Worm (Caenorhabditis elegans) whole organism, young adult: ENCODE measurements around the gene F54D5.2.

ENCODE experiments used
- C06A6.2 ChIP-seq: fragments of 200-800 bp; sonication (Bioruptor generic); conservative IDR thresholded peaks from 2 replicates; pipeline ENCODE4 v1.3.6; 2022; ENCODE audit warnings: missing genetic modification characterization, missing compliant biosample characterization
- F10E7.11 ChIP-seq: sonication (generic microtip); optimal IDR thresholded peaks from 2 replicates; lab custom pipeline; 2017; ENCODE audit warnings: mild to moderate bottlenecking, missing genetic modification characterization, moderate library complexity, missing compliant biosample characterization
- F22D6.2 ChIP-seq: sonication (generic microtip); optimal IDR thresholded peaks from 2 replicates; lab custom pipeline; 2016; ENCODE audit warnings: mild to moderate bottlenecking, missing genetic modification characterization, missing compliant biosample characterization
- F39B2.1 ChIP-seq: fragments of 200-800 bp; sonication (Bioruptor generic); IDR thresholded peaks from 2 replicates; pipeline ENCODE4 v1.3.6; 2022; ENCODE audit warnings: missing genetic modification reagents, missing genetic modification characterization, missing compliant biosample characterization
- F52B5.7 ChIP-seq: sonication (generic microtip); optimal IDR thresholded peaks from 2 replicates; lab custom pipeline; 2016; ENCODE audit warnings: mild to moderate bottlenecking, missing genetic modification characterization, missing compliant biosample characterization
- F57C9.4 ChIP-seq: sonication (generic microtip); optimal IDR thresholded peaks from 2 replicates; lab custom pipeline; 2017; ENCODE audit warnings: mild to moderate bottlenecking, missing genetic modification characterization, missing compliant biosample characterization
- Y53F4B.3 ChIP-seq: fragments of 200-800 bp; sonication (Bioruptor generic); IDR thresholded peaks from 2 replicates; pipeline ENCODE4 v1.3.6; 2022; ENCODE audit warnings: missing genetic modification reagents, missing genetic modification characterization, missing compliant biosample characterization
- Y53G8AR.9 ChIP-seq: fragments of 200-800 bp; sonication (Bioruptor generic); conservative IDR thresholded peaks from 2 replicates; pipeline ENCODE4 v1.3.6; 2022; ENCODE audit warnings: missing genetic modification reagents, missing genetic modification characterization, missing compliant biosample characterization
- Y56A3A.18 ChIP-seq: fragments of 200-800 bp; sonication (Bioruptor generic); IDR thresholded peaks from 2 replicates; pipeline ENCODE4 v1.3.6; 2022; ENCODE audit warnings: missing genetic modification reagents, missing genetic modification characterization, missing compliant biosample characterization
- Y95B8A.8 ChIP-seq: fragments of 200-800 bp; sonication (Bioruptor generic); IDR thresholded peaks from 2 replicates; pipeline ENCODE4 v1.3.6; 2022; ENCODE audit warnings: missing genetic modification reagents, missing genetic modification characterization, missing compliant biosample characterization
- athp-1 ChIP-seq: sonication (generic microtip); optimal IDR thresholded peaks from 2 replicates; lab custom pipeline; 2017; ENCODE audit warnings: mild to moderate bottlenecking, missing genetic modification characterization, missing compliant biosample characterization
- attf-3 ChIP-seq: fragments of 200-800 bp; sonication (Bioruptor generic); conservative IDR thresholded peaks from 2 replicates; pipeline ENCODE4 v1.3.6; 2022; ENCODE audit warnings: missing genetic modification reagents, missing genetic modification characterization, missing compliant biosample characterization
- bed-1 ChIP-seq: fragments of 200-800 bp; sonication (Bioruptor generic); IDR thresholded peaks from 2 replicates; pipeline ENCODE4 v1.3.6; 2022; ENCODE audit warnings: missing genetic modification reagents, missing genetic modification characterization, missing compliant biosample characterization
- bed-2 ChIP-seq: fragments of 200-800 bp; sonication (Bioruptor generic); IDR thresholded peaks from 2 replicates; pipeline ENCODE4 v1.3.6; 2022; ENCODE audit warnings: missing genetic modification reagents, missing genetic modification characterization, missing compliant biosample characterization
- ceh-27 ChIP-seq: fragments of 200-800 bp; sonication (Bioruptor generic); optimal IDR thresholded peaks from 2 replicates; lab custom pipeline; 2018; ENCODE audit warnings: mild to moderate bottlenecking, missing genetic modification characterization, moderate library complexity, missing compliant biosample characterization
- ceh-58 ChIP-seq: fragments of 200-800 bp; sonication (Bioruptor generic); IDR thresholded peaks from 2 replicates; pipeline ENCODE4 v1.3.6; 2022; ENCODE audit warnings: missing genetic modification characterization, missing compliant biosample characterization
- chd-7 ChIP-seq: sonication (generic microtip); optimal IDR thresholded peaks from 2 replicates; lab custom pipeline; 2016; ENCODE audit warnings: mild to moderate bottlenecking, missing genetic modification characterization, moderate library complexity, missing compliant biosample characterization
- die-1 ChIP-seq: sonication (generic microtip); optimal IDR thresholded peaks from 2 replicates; lab custom pipeline; 2016; ENCODE audit warnings: missing genotype, mild to moderate bottlenecking, missing genetic modification characterization, missing compliant biosample characterization
- dpl-1 ChIP-seq: fragments of 150-350 bp; optimal IDR thresholded peaks from 2 replicates; lab custom pipeline; 2014; ENCODE audit warnings: missing biosample characterization, missing genetic modification reagents, missing genetic modification characterization
- efl-1 ChIP-seq: fragments of 150-350 bp; optimal IDR thresholded peaks from 2 replicates; lab custom pipeline; 2014; ENCODE audit warnings: missing biosample characterization, missing genetic modification reagents, missing genetic modification characterization
- egrh-3 ChIP-seq: fragments of 200-800 bp; sonication (Bioruptor generic); IDR thresholded peaks from 2 replicates; pipeline ENCODE4 v1.3.6; 2022; ENCODE audit warnings: missing genetic modification reagents, missing genetic modification characterization, missing compliant biosample characterization
- ets-4 ChIP-seq: fragments of 200-800 bp; sonication (Bioruptor generic); optimal IDR thresholded peaks from 2 replicates; lab custom pipeline; 2018; ENCODE audit warnings: mild to moderate bottlenecking, missing genetic modification characterization, missing compliant biosample characterization
- fkh-3 ChIP-seq: sonication (generic microtip); optimal IDR thresholded peaks from 2 replicates; lab custom pipeline; 2016; ENCODE audit warnings: mild to moderate bottlenecking, missing genetic modification characterization, missing compliant biosample characterization
- hlh-26 ChIP-seq: fragments of 200-800 bp; sonication (Bioruptor generic); conservative IDR thresholded peaks from 2 replicates; pipeline ENCODE4 v1.3.6; 2022; ENCODE audit warnings: missing genetic modification reagents, missing genetic modification characterization, missing compliant biosample characterization
- lag-1 ChIP-seq: fragments of 200-800 bp; sonication (Bioruptor generic); IDR thresholded peaks from 2 replicates; pipeline ENCODE4 v1.3.6; 2022; ENCODE audit warnings: missing genetic modification reagents, missing genetic modification characterization, missing compliant biosample characterization
- lin-26 ChIP-seq: fragments of 200-800 bp; sonication (Bioruptor generic); IDR thresholded peaks from 2 replicates; pipeline ENCODE4 v1.3.6; 2022; ENCODE audit warnings: missing genetic modification reagents, missing genetic modification characterization, missing compliant biosample characterization
- lin-40 ChIP-seq: sonication (generic microtip); optimal IDR thresholded peaks from 2 replicates; lab custom pipeline; 2016; ENCODE audit warnings: missing genetic modification characterization, mild to moderate bottlenecking, missing compliant biosample characterization, missing genotype, missing genetic modification reagents
- lir-1 ChIP-seq: fragments of 200-800 bp; sonication (Bioruptor generic); conservative IDR thresholded peaks from 2 replicates; pipeline ENCODE4 v1.3.6; 2022; ENCODE audit warnings: missing genetic modification reagents, missing genetic modification characterization, missing compliant biosample characterization
- madf-10 ChIP-seq: sonication (generic microtip); optimal IDR thresholded peaks from 2 replicates; lab custom pipeline; 2016; ENCODE audit warnings: mild to moderate bottlenecking, missing genetic modification characterization, missing compliant biosample characterization
- nfya-1 ChIP-seq: sonication (generic microtip); optimal IDR thresholded peaks from 2 replicates; lab custom pipeline; 2017; ENCODE audit warnings: antibody characterized with exemption, missing compliant biosample characterization, missing genetic modification characterization, borderline replicate concordance; ENCODE audit not compliant: insufficient read depth
- nfya-2 ChIP-seq: fragments of 200-800 bp; sonication (Bioruptor generic); IDR thresholded peaks from 2 replicates; pipeline ENCODE4 v1.3.6; 2022; ENCODE audit warnings: missing genetic modification reagents, missing genetic modification characterization, missing compliant biosample characterization
- nhr-179 ChIP-seq: sonication (generic microtip); optimal IDR thresholded peaks from 2 replicates; lab custom pipeline; 2016; ENCODE audit warnings: mild to moderate bottlenecking, missing genetic modification characterization, missing compliant biosample characterization
- nhr-27 ChIP-seq: fragments of 200-800 bp; sonication (Bioruptor generic); optimal IDR thresholded peaks from 2 replicates; lab custom pipeline; 2018; ENCODE audit warnings: mild to moderate bottlenecking, missing genetic modification characterization, moderate library complexity, missing compliant biosample characterization
- nhr-80 ChIP-seq: sonication (generic microtip); optimal IDR thresholded peaks from 2 replicates; lab custom pipeline; 2016; ENCODE audit warnings: missing genetic modification characterization, missing compliant biosample characterization
- nhr-90 ChIP-seq: sonication (generic microtip); optimal IDR thresholded peaks from 2 replicates; lab custom pipeline; 2016; ENCODE audit warnings: missing genotype, mild to moderate bottlenecking, missing genetic modification characterization, missing compliant biosample characterization
- pbrm-1 ChIP-seq: fragments of 200-800 bp; sonication (Bioruptor generic); IDR thresholded peaks from 2 replicates; pipeline ENCODE4 v1.3.6; 2022; ENCODE audit warnings: missing genetic modification reagents, missing genetic modification characterization, missing compliant biosample characterization
- pha-4 ChIP-seq: fragments of 150-350 bp; sonication (generic microtip); optimal IDR thresholded peaks from 2 replicates; lab custom pipeline; 2014; ENCODE audit warnings: missing biosample characterization, missing genetic modification reagents, missing genetic modification characterization
- rec-8 ChIP-seq, 2 experiments: sonication (generic microtip); optimal IDR thresholded peaks; 2 replicates each; lab custom pipeline; 2016; ENCODE audit warnings: mild to moderate bottlenecking in 2 of 2, missing genetic modification characterization in 2 of 2, missing genetic modification reagents in 2 of 2, missing genotype in 2 of 2, missing biosample characterization in 1 of 2, missing compliant biosample characterization in 1 of 2, moderate library complexity in 1 of 2
- rpc-1 ChIP-seq, 2 experiments: fragments of 150-350 bp in 1 of 2; sonication (generic microtip) in 1 of 2; optimal IDR thresholded peaks; 2 replicates each; lab custom pipeline; 2014 to 2018; ENCODE audit warnings: missing biosample characterization in 1 of 2, missing genetic modification characterization in 1 of 2, missing genetic modification reagents in 1 of 2, missing genotype in 1 of 2
- sea-2 ChIP-seq: fragments of 200-800 bp; sonication (Bioruptor generic); IDR thresholded peaks from 2 replicates; pipeline ENCODE4 v1.3.6; 2022; ENCODE audit warnings: missing genetic modification characterization, missing compliant biosample characterization
- snpc-1.3 ChIP-seq: sonication (generic microtip); optimal IDR thresholded peaks from 2 replicates; lab custom pipeline; 2017; ENCODE audit warnings: missing genetic modification characterization, mild to moderate bottlenecking, missing compliant biosample characterization, antibody characterized with exemption, moderate library complexity, missing genotype, missing genetic modification reagents; ENCODE audit not compliant: insufficient read depth
- somi-1 ChIP-seq: fragments of 200-800 bp; sonication (Bioruptor generic); optimal IDR thresholded peaks from 2 replicates; lab custom pipeline; 2018; ENCODE audit warnings: mild to moderate bottlenecking, missing genetic modification characterization, missing compliant biosample characterization
- xnd-1 ChIP-seq: sonication (generic microtip); optimal IDR thresholded peaks from 2 replicates; lab custom pipeline; 2016; ENCODE audit warnings: missing genotype, missing genetic modification reagents, missing genetic modification characterization, missing compliant biosample characterization
- ztf-18 ChIP-seq: sonication (generic microtip); optimal IDR thresholded peaks from 2 replicates; lab custom pipeline; 2016; ENCODE audit warnings: missing genotype, mild to moderate bottlenecking, missing genetic modification characterization, missing compliant biosample characterization
- ztf-26 ChIP-seq: sonication (generic microtip); optimal IDR thresholded peaks from 2 replicates; lab custom pipeline; 2017; ENCODE audit warnings: missing genetic modification characterization, missing compliant biosample characterization
- ztf-28 ChIP-seq: fragments of 200-800 bp; sonication (Bioruptor generic); IDR thresholded peaks from 2 replicates; pipeline ENCODE4 v1.3.6; 2022; ENCODE audit warnings: missing genetic modification reagents, missing genetic modification characterization, missing compliant biosample characterization
- ztf-6 ChIP-seq: fragments of 200-800 bp; sonication (Bioruptor generic); IDR thresholded peaks from 2 replicates; pipeline ENCODE4 v1.3.6; 2022; ENCODE audit warnings: missing genetic modification reagents, missing genetic modification characterization, missing compliant biosample characterization

The F54D5.2 gene

DNA sequence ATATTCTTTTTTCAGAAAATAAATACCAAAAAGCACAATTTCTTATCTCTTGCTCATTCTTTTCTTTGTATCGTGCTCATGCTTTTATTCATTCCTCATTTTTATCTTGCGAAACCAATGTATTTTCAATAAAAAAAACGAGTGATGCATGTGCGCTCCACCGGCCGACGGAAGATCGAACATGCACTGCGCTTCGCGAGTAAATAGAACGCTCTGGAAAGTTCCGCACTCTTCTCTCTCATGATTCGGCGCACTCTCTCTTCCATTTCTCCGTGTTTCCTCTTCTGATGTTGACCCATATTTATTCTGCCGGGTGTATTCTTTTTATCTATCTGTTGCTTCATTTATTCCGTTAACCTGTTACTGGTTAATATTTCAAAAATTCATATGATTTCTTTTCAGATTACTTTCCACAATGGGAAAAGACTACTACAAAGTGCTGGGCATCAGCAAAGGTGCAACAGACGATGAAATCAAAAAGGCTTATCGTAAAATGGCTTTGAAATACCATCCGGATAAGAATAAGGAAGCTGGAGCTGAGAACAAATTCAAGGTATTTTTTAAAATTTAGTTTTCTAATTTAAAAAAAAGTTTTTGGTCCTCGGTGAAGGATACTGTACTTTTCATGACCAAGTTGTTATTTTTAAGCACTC lies 27.6 kb upstream of the F54D5.2 start, which contains the start of gene dnj-13 (continued):
- TF ChIP-seq nfya-2: no peak
- TF ChIP-seq F10E7.11 (tag; lab: Kevin White, UChicago): peak; percentile 94
- TF ChIP-seq nhr-80 (tag; lab: Kevin White, UChicago): peak; percentile 45
- peak; percentile 98 for TF ChIP-seq pbrm-1
- TF ChIP-seq lin-26 (GFP tag; lab: Robert Waterston, UW): peak; percentile 75
- TF ChIP-seq die-1 (tag; lab: Kevin White, UChicago): peak; percentile 52
- TF ChIP-seq efl-1 (GFP tag; lab: Kevin White, UChicago): peak; percentile 54
- no peak for TF ChIP-seq lag-1
- TF ChIP-seq bed-1 (GFP tag; lab: Robert Waterston, UW): no peak
- peak; percentile 49 for TF ChIP-seq nhr-90 (tag; lab: Kevin White, UChicago)
- peak; percentile 95 for TF ChIP-seq F52B5.7 (tag; lab: Kevin White, UChicago)
- TF ChIP-seq fkh-3: peak; percentile 76
- peak; percentile 43; the same call in 1 of the 2 replicates for TF ChIP-seq bed-2 (GFP tag; lab: Robert Waterston, UW)
- peak; percentile 41 for TF ChIP-seq pha-4 (tag; lab: Kevin White, UChicago)
- no peak for TF ChIP-seq xnd-1 (tag; lab: Kevin White, UChicago)
- peak; percentile 36; the same call in 1 of the 2 replicates for TF ChIP-seq Y53F4B.3
- peak; percentile 82 for TF ChIP-seq Y56A3A.18 (GFP tag; lab: Robert Waterston, UW)
- TF ChIP-seq nhr-27 (tag; lab: Kevin White, UChicago): peak; percentile 93
- peak; percentile 98 for TF ChIP-seq lin-40
- peak; percentile 89 for TF ChIP-seq C06A6.2 (GFP tag; lab: Robert Waterston, UW)
- peak; percentile 83; the same call in 1 of the 2 replicates for TF ChIP-seq ztf-28 (GFP tag; lab: Robert Waterston, UW)
- TF ChIP-seq rpc-1 (optimal IDR thresholded peaks at IDR 0.05; lab: Kevin White, UChicago): peak; percentile 79
- TF ChIP-seq rpc-1 (tag; optimal IDR thresholded peaks at IDR 0.05; lab: Kevin White, UChicago): no peak
- TF ChIP-seq ztf-26 (tag; lab: Kevin White, UChicago): peak; percentile 96
- TF ChIP-seq nfya-1 (tag; lab: Kevin White, UChicago): no peak
- TF ChIP-seq athp-1 (tag; lab: Kevin White, UChicago): peak; percentile 97
- no peak for TF ChIP-seq ets-4 (GFP tag; lab: Kevin White, UChicago)
- no peak for TF ChIP-seq rec-8 (tag; optimal IDR thresholded peaks at IDR 0.05; lab: Kevin White, UChicago)
- TF ChIP-seq F22D6.2 (tag; lab: Kevin White, UChicago): peak; percentile 81
- 0 out of 2 replicates have a peak, but pooled peaks have one; percentile 81 for TF ChIP-seq ceh-58
- TF ChIP-seq ztf-18 (tag; lab: Kevin White, UChicago): peak; percentile 60
- TF ChIP-seq ceh-27 (GFP tag; lab: Kevin White, UChicago): peak; percentile 97
- TF ChIP-seq ztf-6 (GFP tag; lab: Robert Waterston, UW): no peak
- peak; percentile 93 for TF ChIP-seq F39B2.1 (GFP tag; lab: Robert Waterston, UW)
- no peak for TF ChIP-seq F57C9.4
- peak; percentile 54 for TF ChIP-seq egrh-3
- peak; percentile 95 for TF ChIP-seq Y95B8A.8 (GFP tag; lab: Robert Waterston, UW)
- TF ChIP-seq dpl-1 (GFP tag; lab: Kevin White, UChicago): peak; percentile 6
- peak; percentile 98 for TF ChIP-seq Y53G8AR.9 (GFP tag; lab: Robert Waterston, UW)
- peak; percentile 90 for TF ChIP-seq somi-1
- TF ChIP-seq madf-10 (tag; lab: Kevin White, UChicago): peak; percentile 77
- TF ChIP-seq chd-7: peak; percentile 98
- TF ChIP-seq nhr-179 (tag; lab: Kevin White, UChicago): no peak
- TF ChIP-seq sea-2 (GFP tag; lab: Robert Waterston, UW): peak; percentile 88
- TF ChIP-seq attf-3 (GFP tag; lab: Robert Waterston, UW): peak; percentile 80
- TF ChIP-seq hlh-26 (GFP tag; lab: Robert Waterston, UW): no peak
- TF ChIP-seq snpc-1.3 (tag; lab: Kevin White, UChicago): peak; percentile 67
- TF ChIP-seq lir-1: peak; percentile 91
